Fruit fly (Drosophila melanogaster): ENCODE measurements around the gene CG14294.

The CG14294 gene

dm6 chr3R:18905921-18906878, 4.1 kb upstream of the CG14294 start, which contains the start of gene EndoA (continued):
- TF ChIP-seq Hmr (GFP tag; optimal IDR thresholded peaks at IDR 0.05): peak; percentile 78
- peak; percentile 70 for TF ChIP-seq CG1603 (tag; optimal IDR thresholded peaks at IDR 0.05)
- TF ChIP-seq CG18599 (GFP tag; optimal IDR thresholded peaks at IDR 0.05): peak; percentile 61
- peak; percentile 83 for TF ChIP-seq CG12659 (GFP tag; optimal IDR thresholded peaks at IDR 0.05)
- TF ChIP-seq amos (GFP tag; IDR thresholded peaks at IDR 0.05; ENCODE audit: partially characterized antibody): peak; percentile 88
- TF ChIP-seq bab2 (GFP tag; optimal IDR thresholded peaks at IDR 0.05): peak; percentile 14
- TF ChIP-seq lmd (GFP tag; IDR thresholded peaks at IDR 0.05): peak; percentile 24; the same call in 1 of the 2 replicates
- TF ChIP-seq lilli (GFP tag; optimal IDR thresholded peaks at IDR 0.05): peak; percentile 34
- TF ChIP-seq CG31224 (GFP tag; IDR thresholded peaks at IDR 0.05): no peak
- TF ChIP-seq NfI (GFP tag; optimal IDR thresholded peaks at IDR 0.05): no peak
- TF ChIP-seq CG4424 (GFP tag; optimal IDR thresholded peaks at IDR 0.05): peak; percentile 2
- no peak for TF ChIP-seq Dad (GFP tag; optimal IDR thresholded peaks at IDR 0.05)
- TF ChIP-seq gsb (GFP tag; IDR thresholded peaks at IDR 0.05): 0 out of 2 replicates have a peak, but pooled peaks have one; percentile 19
- peak; percentile 28 for TF ChIP-seq CG10979 (tag; optimal IDR thresholded peaks at IDR 0.05)
- TF ChIP-seq CG1602 (GFP tag; optimal IDR thresholded peaks at IDR 0.05): peak; percentile 2
- peak; percentile 65 for TF ChIP-seq nerfin-1 (tag; optimal IDR thresholded peaks at IDR 0.05)
- no peak for TF ChIP-seq CG11696 (GFP tag; IDR thresholded peaks at IDR 0.05)
- peak; percentile 5 for TF ChIP-seq ERR (GFP tag; optimal IDR thresholded peaks at IDR 0.05)
- TF ChIP-seq pzg (GFP tag; optimal IDR thresholded peaks at IDR 0.05): peak; percentile 92
- peak; percentile 8 for TF ChIP-seq HmgD (GFP tag; optimal IDR thresholded peaks at IDR 0.05)
- no peak for TF ChIP-seq ap (GFP tag; IDR thresholded peaks at IDR 0.05)
- no peak for TF ChIP-seq ewg (GFP tag; optimal IDR thresholded peaks at IDR 0.05)
- peak; percentile 90 for TF ChIP-seq Sry-δ (GFP tag; optimal IDR thresholded peaks at IDR 0.05)
- TF ChIP-seq CG9797 (GFP tag; optimal IDR thresholded peaks at IDR 0.05): peak; percentile 67
- TF ChIP-seq Deaf1 (tag; optimal IDR thresholded peaks at IDR 0.05): peak; percentile 51
- no peak for TF ChIP-seq gro (GFP tag; optimal IDR thresholded peaks at IDR 0.05)
- peak; percentile 66 for TF ChIP-seq CG15514 (GFP tag; optimal IDR thresholded peaks at IDR 0.05)
- peak; percentile 55 for TF ChIP-seq bcd (GFP tag; optimal IDR thresholded peaks at IDR 0.05)
- TF ChIP-seq CG5245 (GFP tag; optimal IDR thresholded peaks at IDR 0.05): no peak
- TF ChIP-seq ase (GFP tag; IDR thresholded peaks at IDR 0.05): no peak
- TF ChIP-seq CG18619 (GFP tag; optimal IDR thresholded peaks at IDR 0.05): no peak
- peak; percentile 78 for TF ChIP-seq inv (GFP tag; IDR thresholded peaks at IDR 0.05; ENCODE audit: partially characterized antibody)
- no peak for TF ChIP-seq chif (GFP tag; optimal IDR thresholded peaks at IDR 0.05)
- peak; percentile 41 for TF ChIP-seq B-H2 (GFP tag; optimal IDR thresholded peaks at IDR 0.05)
- peak; percentile 100 for TF ChIP-seq onecut (GFP tag; IDR thresholded peaks at IDR 0.05)
- TF ChIP-seq CG4707 (GFP tag; optimal IDR thresholded peaks at IDR 0.05): peak; percentile 85
- peak; percentile 67 for TF ChIP-seq CG9727 (GFP tag; optimal IDR thresholded peaks at IDR 0.05)
- peak; percentile 15 for TF ChIP-seq CG17385 (GFP tag; optimal IDR thresholded peaks at IDR 0.05)
- TF ChIP-seq CG3847 (GFP tag; IDR thresholded peaks at IDR 0.05): peak; percentile 43; the same call in 1 of the 2 replicates
- peak; percentile 42; the same call in 1 of the 2 replicates for TF ChIP-seq CG42726 (GFP tag; IDR thresholded peaks at IDR 0.05; ENCODE audit: partially characterized antibody)
- no peak for TF ChIP-seq NC2β (GFP tag; optimal IDR thresholded peaks at IDR 0.05)
- TF ChIP-seq CG13123 (GFP tag; optimal IDR thresholded peaks at IDR 0.05): no peak
- TF ChIP-seq eyg (GFP tag; optimal IDR thresholded peaks at IDR 0.05): no peak
- TF ChIP-seq lab (GFP tag; optimal IDR thresholded peaks at IDR 0.05): peak; percentile 53
- peak; percentile 31 for TF ChIP-seq CG12155 (GFP tag; optimal IDR thresholded peaks at IDR 0.05)
- TF ChIP-seq Xrp1 (GFP tag; IDR thresholded peaks at IDR 0.05): peak; percentile 78
- TF ChIP-seq CG15601 (tag; optimal IDR thresholded peaks at IDR 0.05): peak; percentile 40
- peak; percentile 48; the same call in 2 of the 3 replicates for TF ChIP-seq CG11695 (GFP tag; IDR thresholded peaks at IDR 0.05)

Measured in whole organism, embryonic.